Worm (Caenorhabditis elegans): Measurements from ENCODE around the gene vps-26.
"Not testable (repeated sequence)": the region's sequence is repeated elsewhere in the genome, so short reads cannot be mapped to it uniquely, and the experiment has no call there.

vps-26 gene

ce11 chrIV:9318147-9318546 lies 23.4 kb downstream of the vps-26 start:
- TF ChIP-seq blmp-1 (tag; optimal IDR thresholded peaks at IDR 0.05; ENCODE audit: insufficient read depth) (no peak), nhr-11 (tag; optimal IDR thresholded peaks at IDR 0.05) (no peak), egl-27 (tag; optimal IDR thresholded peaks at IDR 0.05) (no peak), snpc-4 (tag; optimal IDR thresholded peaks at IDR 0.05) (no peak), lin-39 (tag; optimal IDR thresholded peaks at IDR 0.05) (no peak), mbf-1 (tag; optimal IDR thresholded peaks at IDR 0.05) (no peak), mdl-1 (tag; optimal IDR thresholded peaks at IDR 0.05) (no peak), elt-3 (tag; optimal IDR thresholded peaks at IDR 0.05) (no peak), ztf-4 (tag; optimal IDR thresholded peaks at IDR 0.05) (no peak), nhr-23 (tag; optimal IDR thresholded peaks at IDR 0.05) (no peak), mab-5 (tag; optimal IDR thresholded peaks at IDR 0.05) (no peak), R02D3.7 (tag; optimal IDR thresholded peaks at IDR 0.05) (no peak)

- TF ChIP-seq snpc-4 (tag; optimal IDR thresholded peaks at IDR 0.05) = no peak
- no peak for TF ChIP-seq ceh-16 (tag; optimal IDR thresholded peaks at IDR 0.05)
- TF ChIP-seq crh-2 (tag; optimal IDR thresholded peaks at IDR 0.05) = peak; percentile 5
- peak; percentile 97 for TF ChIP-seq skn-1 (tag; optimal IDR thresholded peaks at IDR 0.05)
- no peak for TF ChIP-seq sem-4 (tag; optimal IDR thresholded peaks at IDR 0.05)
- TF ChIP-seq nhr-77 (tag; optimal IDR thresholded peaks at IDR 0.05) = no peak
- no peak for TF ChIP-seq mdl-1 (tag; optimal IDR thresholded peaks at IDR 0.05)
- no peak for TF ChIP-seq Y55F3AM.14 (GFP tag; optimal IDR thresholded peaks at IDR 0.05)
- TF ChIP-seq ZK546.5 (tag; optimal IDR thresholded peaks at IDR 0.05) = no peak
- peak; percentile 11 for TF ChIP-seq fos-1 (tag; optimal IDR thresholded peaks at IDR 0.05)
- TF ChIP-seq nhr-10 (tag; optimal IDR thresholded peaks at IDR 0.05) = no peak
- TF ChIP-seq ceh-82 (tag; optimal IDR thresholded peaks at IDR 0.05) = no peak
- no peak for TF ChIP-seq unc-39 (tag; optimal IDR thresholded peaks at IDR 0.05)
- no peak for TF ChIP-seq ama-1 (optimal IDR thresholded peaks at IDR 0.05)
- TF ChIP-seq peb-1 (tag; optimal IDR thresholded peaks at IDR 0.05) = no peak
- TF ChIP-seq nhr-25 (tag; optimal IDR thresholded peaks at IDR 0.05) = no peak
- no peak for TF ChIP-seq mbf-1 (tag; optimal IDR thresholded peaks at IDR 0.05)
- TF ChIP-seq gmeb-1 (tag; optimal IDR thresholded peaks at IDR 0.05) = peak; percentile 26
- no peak for TF ChIP-seq dmd-4 (tag; optimal IDR thresholded peaks at IDR 0.05)
- TF ChIP-seq C34F6.9 (tag; optimal IDR thresholded peaks at IDR 0.05) = peak; percentile 59
- no peak for TF ChIP-seq blmp-1 (tag; optimal IDR thresholded peaks at IDR 0.05; ENCODE audit: insufficient read depth)
- TF ChIP-seq nhr-12 (tag; optimal IDR thresholded peaks at IDR 0.05) = no peak
- TF ChIP-seq sma-3 (GFP tag; optimal IDR thresholded peaks at IDR 0.05) = peak; percentile 6
- no peak for TF ChIP-seq lin-13 (GFP tag; optimal IDR thresholded peaks at IDR 0.05)
- TF ChIP-seq nhr-21 (tag; optimal IDR thresholded peaks at IDR 0.05) = no peak
- TF ChIP-seq mab-5 (tag; optimal IDR thresholded peaks at IDR 0.05) = no peak
- peak; percentile 65 for TF ChIP-seq unc-55 (GFP tag; optimal IDR thresholded peaks at IDR 0.05)
- peak in 1 of 2 experiments; percentile 3 for TF ChIP-seq lsy-2 (tag; optimal IDR thresholded peaks at IDR 0.05)
- TF ChIP-seq nhr-129 (tag; optimal IDR thresholded peaks at IDR 0.05) = peak; percentile 61
- TF ChIP-seq lin-11 (tag; optimal IDR thresholded peaks at IDR 0.05) = peak; percentile 18
- no peak for TF ChIP-seq ztf-1 (GFP tag; conservative IDR thresholded peaks at IDR 0.05)
- no peak for TF ChIP-seq ztf-11 (tag; optimal IDR thresholded peaks at IDR 0.05)
- TF ChIP-seq nhr-23 (tag; optimal IDR thresholded peaks at IDR 0.05) = no peak
- no peak for TF ChIP-seq nhr-237 (tag; optimal IDR thresholded peaks at IDR 0.05)
Measured at ce11 chrIV:9316068-9316681, 25.4 kb downstream of the vps-26 start, which contains the start of the genes F49C12.9 and rpn-7. TSS of gene F49C12.9 (minus strand) at chrIV:9316215. TSS of gene rpn-7 (plus strand) at chrIV:9316631.

ce11 chrIV:9312827-9313226 lies 28.8 kb downstream of the vps-26 start, which contains the start of gene F49C12.7:
TSS of gene F49C12.7 (minus strand) at chrIV:9312927.
- TF ChIP-seq ZK546.5, lin-39, skn-1 (tag; optimal IDR thresholded peaks at IDR 0.05): not testable (repeated sequence)

Data from whole organism, L2 larva.